Fruit fly (Drosophila melanogaster) whole organism, embryonic: ENCODE results near the gene Rab5.

ENCODE experiments used
- Asciz ChIP-seq: fragments of 200-800 bp; sonication (Bioruptor generic); optimal IDR thresholded peaks from 2 replicates; lab custom pipeline; 2017; ENCODE audit warnings: missing biosample characterization, mild to moderate bottlenecking, missing genetic modification characterization, missing genetic modification reagents
- Atf-2 ChIP-seq: fragments of 200-800 bp; sonication (Bioruptor generic); optimal IDR thresholded peaks from 2 replicates; lab custom pipeline; 2016; ENCODE audit warnings: missing biosample characterization, missing genetic modification characterization
- CG10209 ChIP-seq: fragments of 200-800 bp; sonication (Bioruptor generic); optimal IDR thresholded peaks from 3 replicates; lab custom pipeline; 2017; ENCODE audit warnings: missing biosample characterization, mild to moderate bottlenecking, missing genetic modification characterization, missing genetic modification reagents
- CG10274 ChIP-seq: fragments of 200-800 bp; sonication (Bioruptor generic); optimal IDR thresholded peaks from 3 replicates; lab custom pipeline; 2017; ENCODE audit warnings: missing biosample characterization, mild to moderate bottlenecking, missing genetic modification characterization
- CG11247 ChIP-seq: fragments of 200-800 bp; sonication (Bioruptor generic); IDR thresholded peaks from 2 replicates; pipeline ENCODE4 v1.3.6; 2022; ENCODE audit warnings: missing biosample characterization, missing genetic modification characterization
- CG11695 ChIP-seq: fragments of 200-800 bp; sonication (Bioruptor generic); IDR thresholded peaks from 3 replicates; pipeline ENCODE4 v1.3.6; 2022; ENCODE audit warnings: missing biosample characterization, missing genetic modification characterization
- CG12236 ChIP-seq: fragments of 200-800 bp; sonication (Bioruptor generic); optimal IDR thresholded peaks from 2 replicates; lab custom pipeline; 2016; ENCODE audit warnings: missing biosample characterization, missing genetic modification characterization
- CG16813 ChIP-seq: fragments of 200-800 bp; sonication (Bioruptor generic); IDR thresholded peaks from 3 replicates; pipeline ENCODE4 v1.3.6; 2022; ENCODE audit warnings: missing biosample characterization, missing genetic modification characterization; ENCODE audit not compliant: partially characterized antibody
- CG17385 ChIP-seq: fragments of 200-800 bp; sonication (Bioruptor generic); optimal IDR thresholded peaks from 3 replicates; lab custom pipeline; 2018; ENCODE audit warnings: missing biosample characterization, mild to moderate bottlenecking, missing genetic modification characterization
- CG2202 ChIP-seq: fragments of 200-800 bp; sonication (Bioruptor generic); optimal IDR thresholded peaks from 2 replicates; lab custom pipeline; 2018; ENCODE audit warnings: missing biosample characterization, mild to moderate bottlenecking, missing genetic modification characterization
- CG3847 ChIP-seq: fragments of 200-800 bp; sonication (Bioruptor generic); IDR thresholded peaks from 2 replicates; pipeline ENCODE4 v1.3.6; 2022; ENCODE audit warnings: missing biosample characterization, missing genetic modification characterization
- CG4282 ChIP-seq: fragments of 200-800 bp; sonication (Bioruptor generic); optimal IDR thresholded peaks from 2 replicates; lab custom pipeline; 2016; ENCODE audit warnings: missing biosample characterization, missing genetic modification characterization
- CG4404 ChIP-seq: fragments of 200-800 bp; sonication (Bioruptor generic); IDR thresholded peaks from 2 replicates; pipeline ENCODE4 v1.3.6; 2022; ENCODE audit warnings: missing biosample characterization, missing genetic modification characterization
- CG4854 ChIP-seq: fragments of 200-800 bp; sonication (Bioruptor generic); optimal IDR thresholded peaks from 2 replicates; lab custom pipeline; 2016; ENCODE audit warnings: missing biosample characterization, missing genetic modification characterization, inconsistent platforms
- CG6683 ChIP-seq: fragments of 200-800 bp; sonication (Bioruptor generic); optimal IDR thresholded peaks from 2 replicates; lab custom pipeline; 2017; ENCODE audit warnings: missing biosample characterization, mild to moderate bottlenecking, missing genetic modification characterization, missing genetic modification reagents
- CG6765 ChIP-seq: fragments of 200-800 bp; sonication (Bioruptor generic); optimal IDR thresholded peaks from 3 replicates; lab custom pipeline; 2017; ENCODE audit warnings: missing biosample characterization, mild to moderate bottlenecking, missing genetic modification characterization
- Camta ChIP-seq: fragments of 200-800 bp; sonication (Bioruptor generic); optimal IDR thresholded peaks from 2 replicates; lab custom pipeline; 2016; ENCODE audit warnings: missing biosample characterization, missing genetic modification characterization
- E2f1 ChIP-seq: fragments of 200-800 bp; sonication (Bioruptor generic); IDR thresholded peaks from 2 replicates; pipeline ENCODE4 v1.3.6; 2022; ENCODE audit warnings: missing biosample characterization, missing genetic modification characterization
- E2f2 ChIP-seq: fragments of 200-800 bp; sonication (Bioruptor generic); IDR thresholded peaks from 2 replicates; pipeline ENCODE4 v1.3.6; 2022; ENCODE audit warnings: missing biosample characterization, missing genetic modification characterization
- GATAe ChIP-seq: fragments of 200-800 bp; sonication (Bioruptor generic); conservative IDR thresholded peaks from 2 replicates; pipeline ENCODE4 v1.3.6; 2022; ENCODE audit warnings: missing biosample characterization, missing genetic modification characterization
- HLHmδ ChIP-seq: fragments of 200-800 bp; sonication (Bioruptor generic); optimal IDR thresholded peaks from 2 replicates; lab custom pipeline; 2018; ENCODE audit warnings: missing biosample characterization, mild to moderate bottlenecking, missing genetic modification characterization, moderate library complexity
- Mrtf ChIP-seq: fragments of 200-800 bp; sonication (Bioruptor generic); IDR thresholded peaks from 3 replicates; pipeline ENCODE4 v1.3.6; 2022; ENCODE audit warnings: missing biosample characterization, missing genetic modification characterization
- Rx ChIP-seq: fragments of 200-800 bp; sonication (Bioruptor generic); IDR thresholded peaks from 2 replicates; pipeline ENCODE4 v1.3.6; 2022; ENCODE audit warnings: missing biosample characterization, missing genetic modification characterization
- ab ChIP-seq: fragments of 200-800 bp; sonication (Bioruptor generic); optimal IDR thresholded peaks from 2 replicates; lab custom pipeline; 2016; ENCODE audit warnings: missing biosample characterization, missing genetic modification characterization
- bigmax ChIP-seq: fragments of 200-800 bp; sonication (Bioruptor generic); optimal IDR thresholded peaks from 2 replicates; lab custom pipeline; 2018; ENCODE audit warnings: missing biosample characterization, mild to moderate bottlenecking, missing genetic modification characterization
- crc ChIP-seq: fragments of 200-800 bp; sonication (Bioruptor generic); optimal IDR thresholded peaks from 2 replicates; lab custom pipeline; 2016; ENCODE audit warnings: missing biosample characterization, missing genetic modification characterization
- dm ChIP-seq: fragments of 200-800 bp; sonication (Bioruptor generic); optimal IDR thresholded peaks from 3 replicates; lab custom pipeline; 2016; ENCODE audit warnings: missing biosample characterization, missing genetic modification characterization
- dpn ChIP-seq, 2 experiments: fragments of 200-800 bp; sonication (Bioruptor generic); optimal IDR thresholded peaks; 3 replicates each; lab custom pipeline; 2016; ENCODE audit warnings: missing biosample characterization in 2 of 2, missing genetic modification characterization in 2 of 2
- exex ChIP-seq: fragments of 200-800 bp; sonication (Bioruptor generic); optimal IDR thresholded peaks from 4 replicates; lab custom pipeline; 2018; ENCODE audit warnings: missing biosample characterization, mild to moderate bottlenecking, missing genetic modification characterization, moderate library complexity
- gcm2 ChIP-seq: fragments of 200-800 bp; sonication (Bioruptor generic); optimal IDR thresholded peaks from 2 replicates; lab custom pipeline; 2016; ENCODE audit warnings: missing biosample characterization, missing genetic modification characterization
- ham ChIP-seq: fragments of 200-800 bp; sonication (Bioruptor generic); IDR thresholded peaks from 2 replicates; pipeline ENCODE4 v1.3.6; 2022; ENCODE audit warnings: missing biosample characterization, missing genetic modification characterization
- hbn ChIP-seq: fragments of 200-800 bp; sonication (Bioruptor generic); IDR thresholded peaks from 2 replicates; pipeline ENCODE4 v1.3.6; 2022; ENCODE audit warnings: missing biosample characterization, missing genetic modification characterization; ENCODE audit not compliant: partially characterized antibody
- her ChIP-seq: fragments of 200-800 bp; sonication (Bioruptor generic); optimal IDR thresholded peaks from 2 replicates; lab custom pipeline; 2016; ENCODE audit warnings: missing biosample characterization, missing genetic modification characterization
- hth ChIP-seq: fragments of >200 bp; optimal IDR thresholded peaks from 2 replicates; lab custom pipeline; 2017; ENCODE audit warnings: inconsistent platforms
- jumu ChIP-seq: fragments of 200-800 bp; sonication (Bioruptor generic); optimal IDR thresholded peaks from 3 replicates; lab custom pipeline; 2016; ENCODE audit warnings: missing biosample characterization, missing genetic modification characterization
- kni ChIP-seq: fragments of 200-800 bp; sonication (Bioruptor generic); optimal IDR thresholded peaks from 3 replicates; lab custom pipeline; 2017; ENCODE audit warnings: mild to moderate bottlenecking, missing biosample characterization, missing genetic modification reagents, missing genetic modification characterization
- lmd ChIP-seq: fragments of 200-800 bp; sonication (Bioruptor generic); IDR thresholded peaks from 2 replicates; pipeline ENCODE4 v1.3.6; 2022; ENCODE audit warnings: missing biosample characterization, missing genetic modification characterization
- p53 ChIP-seq: fragments of 200-800 bp; sonication (Bioruptor generic); optimal IDR thresholded peaks from 2 replicates; lab custom pipeline; 2016; ENCODE audit warnings: missing biosample characterization, missing genetic modification characterization
- pzg ChIP-seq: fragments of 200-800 bp; sonication (Bioruptor generic); optimal IDR thresholded peaks from 3 replicates; lab custom pipeline; 2018; ENCODE audit warnings: missing biosample characterization, mild to moderate bottlenecking, missing genetic modification characterization, moderate library complexity
- ttk ChIP-seq: fragments of 200-800 bp; sonication (Bioruptor generic); IDR thresholded peaks from 2 replicates; pipeline ENCODE4 v2.1.2; 2022; ENCODE audit warnings: missing biosample characterization, missing genetic modification characterization
- usp ChIP-seq: fragments of >200 bp; optimal IDR thresholded peaks from 2 replicates; lab custom pipeline; 2017; ENCODE audit warnings: missing biosample characterization, missing genetic modification characterization
- vvl ChIP-seq: fragments of 200-800 bp; sonication (Bioruptor generic); IDR thresholded peaks from 2 replicates; pipeline ENCODE4 v1.3.6; 2022; ENCODE audit warnings: missing biosample characterization, missing genetic modification characterization
- yki ChIP-seq: fragments of >200 bp; optimal IDR thresholded peaks from 3 replicates; lab custom pipeline; 2018
- zen ChIP-seq: fragments of 200-800 bp; sonication (Bioruptor generic); optimal IDR thresholded peaks from 3 replicates; lab custom pipeline; 2018; ENCODE audit warnings: missing biosample characterization, mild to moderate bottlenecking, missing genetic modification characterization, moderate library complexity
- zen2 ChIP-seq: fragments of 200-800 bp; sonication (Bioruptor generic); IDR thresholded peaks from 3 replicates; pipeline ENCODE4 v1.3.6; 2022; ENCODE audit warnings: missing biosample characterization, missing genetic modification characterization; ENCODE audit not compliant: partially characterized antibody

Rab5 gene

DNA sequence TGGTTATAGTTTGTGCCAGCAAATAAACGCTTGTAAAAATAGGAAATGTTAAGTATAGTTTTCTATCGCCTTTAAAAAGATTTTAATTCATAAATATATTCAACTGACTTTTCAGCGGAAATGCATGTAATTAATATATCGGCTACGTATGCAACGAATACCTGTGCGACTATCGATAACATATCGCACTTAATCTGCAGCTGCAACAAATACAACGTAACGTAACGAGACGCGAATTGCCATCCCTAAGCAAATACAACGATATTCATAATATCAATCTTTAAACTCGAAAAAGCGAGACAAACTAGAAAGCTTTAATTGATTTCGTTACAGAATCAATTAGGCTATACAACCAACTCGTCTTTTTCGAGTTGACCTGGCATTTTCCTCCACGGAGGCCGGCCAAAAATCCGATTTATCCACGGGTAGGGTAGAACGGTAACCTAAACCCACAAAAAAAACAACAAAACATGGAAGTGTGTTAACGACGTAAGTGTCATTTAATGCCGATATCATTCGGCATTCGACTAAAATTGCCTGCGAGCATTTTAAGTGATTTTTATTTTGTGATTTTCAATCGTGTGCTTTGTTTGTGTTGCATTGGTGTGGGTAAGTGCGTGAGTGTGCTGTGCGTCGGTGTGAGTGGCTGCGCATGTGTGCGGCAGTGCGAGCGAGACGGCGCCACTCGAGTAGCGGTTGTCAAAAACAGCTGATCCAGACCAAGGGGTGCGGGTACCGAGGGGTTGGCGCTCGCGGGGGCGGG, 10.8 kb upstream of the Rab5 start, which contains the start of gene Atxn7 (continued):
- TF ChIP-seq pzg (GFP tag; lab: Kevin White, UChicago) (peak; percentile 64), Atf-2 (GFP tag; lab: Kevin White, UChicago) (no peak), CG2202 (tag; lab: Kevin White, UChicago) (peak; percentile 57), GATAe (GFP tag; lab: Robert Waterston, UW) (no peak), ab (GFP tag; lab: Kevin White, UChicago) (no peak), exex (tag; lab: Kevin White, UChicago) (peak; percentile 53), CG10209 (peak; percentile 68), jumu (GFP tag; lab: Kevin White, UChicago) (no peak), HLHmδ (peak; percentile 79), CG3847 (GFP tag; lab: Robert Waterston, UW) (peak; percentile 36; the same call in 1 of the 2 replicates), CG4404 (no peak), yki (lab: Kevin White, UChicago) (no peak), CG12236 (GFP tag; lab: Kevin White, UChicago) (peak; percentile 55), gcm2 (peak; percentile 56), dpn (GFP tag; optimal IDR thresholded peaks at IDR 0.05; lab: Kevin White, UChicago) (peak in 1 of 2 experiments; percentile 57), CG6765 (GFP tag; lab: Kevin White, UChicago) (peak; percentile 56), ttk (peak; percentile 70), CG10274 (GFP tag; lab: Kevin White, UChicago) (peak; percentile 34), CG11247 (peak; percentile 54), Mrtf (GFP tag; lab: Robert Waterston, UW) (no peak), hth (no peak), usp (GFP tag; lab: Kevin White, UChicago) (no peak), E2f2 (GFP tag; lab: Robert Waterston, UW) (peak; percentile 46), CG6683 (no peak), kni (GFP tag; lab: Kevin White, UChicago) (peak; percentile 56), dm (peak; percentile 69), crc (GFP tag; lab: Kevin White, UChicago) (peak; percentile 42), CG11695 (GFP tag; lab: Robert Waterston, UW) (0 out of 3 replicates have a peak, but pooled peaks have one; percentile 52), her (GFP tag; lab: Kevin White, UChicago) (no peak), Asciz (GFP tag; lab: Kevin White, UChicago) (peak; percentile 76), CG4854 (peak; percentile 73), CG4282 (peak; percentile 42), zen (tag; lab: Kevin White, UChicago) (peak; percentile 88), vvl (peak; percentile 91), p53 (GFP tag; lab: Kevin White, UChicago) (peak; percentile 61), CG17385 (peak; percentile 78), E2f1 (GFP tag; lab: Robert Waterston, UW) (peak; percentile 36; the same call in 1 of the 2 replicates), bigmax (GFP tag; lab: Kevin White, UChicago) (peak; percentile 50), lmd (GFP tag; lab: Robert Waterston, UW) (peak; percentile 19; the same call in 1 of the 2 replicates), Rx (GFP tag; lab: Robert Waterston, UW) (0 out of 2 replicates have a peak, but pooled peaks have one; percentile 22), hbn (GFP tag; lab: Robert Waterston, UW) (peak; percentile 96), ham (GFP tag; lab: Robert Waterston, UW) (no peak), zen2 (GFP tag; lab: Robert Waterston, UW) (peak; percentile 97), CG16813 (peak; percentile 97), Camta (peak; percentile 59)
